Worm (Caenorhabditis elegans) whole organism, early embryonic: Measurements from ENCODE around the gene F35A5.5.

Experiments used
- ceh-13 ChIP-seq: fragments of 200-800 bp; sonication (Bioruptor generic); optimal IDR thresholded peaks from 2 replicates; lab custom pipeline; 2018; ENCODE audit warnings: mild to moderate bottlenecking, missing genetic modification characterization, missing compliant biosample characterization
- flt-1 ChIP-seq: fragments of 200-800 bp; sonication (Bioruptor generic); IDR thresholded peaks from 2 replicates; pipeline ENCODE4 v1.3.6; 2022; ENCODE audit warnings: missing genetic modification characterization, missing compliant biosample characterization
- hmg-4 ChIP-seq: fragments of 200-800 bp; sonication (Bioruptor generic); optimal IDR thresholded peaks from 2 replicates; lab custom pipeline; 2018; ENCODE audit warnings: mild to moderate bottlenecking, missing genetic modification characterization, missing compliant biosample characterization
- pes-1 ChIP-seq: fragments of 200-800 bp; sonication (Bioruptor generic); IDR thresholded peaks from 2 replicates; pipeline ENCODE4 v1.3.6; 2022; ENCODE audit warnings: missing genetic modification reagents, missing genetic modification characterization, missing compliant biosample characterization
- tbx-11 ChIP-seq: fragments of 200-800 bp; sonication (Bioruptor generic); IDR thresholded peaks from 2 replicates; pipeline ENCODE4 v1.3.6; 2022; ENCODE audit warnings: missing genetic modification characterization, missing compliant biosample characterization
- tra-4 ChIP-seq: sonication (generic microtip); optimal IDR thresholded peaks from 2 replicates; lab custom pipeline; 2017; ENCODE audit warnings: missing genetic modification characterization, missing compliant biosample characterization

ce11 chrX:3821609-3822008 lies 26.1 kb upstream of the F35A5.5 start:
- TF ChIP-seq tbx-11 (GFP tag; lab: Robert Waterston, UW) (no peak), ceh-13 (no peak), flt-1 (GFP tag; lab: Robert Waterston, UW) (no peak), hmg-4 (GFP tag; lab: Kevin White, UChicago) (no peak), pes-1 (GFP tag; lab: Robert Waterston, UW) (no peak), tra-4 (tag; lab: Kevin White, UChicago) (no peak)
